Fruit fly (Drosophila melanogaster) whole organism, embryonic: Measurements from ENCODE around the gene tipE.

ENCODE experiments used
- Awh ChIP-seq: fragments of 200-800 bp; sonication (Bioruptor generic); IDR thresholded peaks from 2 replicates; pipeline ENCODE4, ENCODE4 v1.3.6; 2022; ENCODE audit warnings: missing biosample characterization, missing genetic modification characterization
- Bgb ChIP-seq: fragments of 200-800 bp; sonication (Bioruptor generic); IDR thresholded peaks from 2 replicates; pipeline ENCODE4 v1.3.6; 2022; ENCODE audit warnings: missing biosample characterization, missing genetic modification characterization; ENCODE audit not compliant: partially characterized antibody
- CG14050 ChIP-seq: fragments of 200-800 bp; sonication (Bioruptor generic); IDR thresholded peaks from 3 replicates; pipeline ENCODE4 v1.3.6; 2022; ENCODE audit warnings: missing biosample characterization, missing genetic modification characterization
- CG15514 ChIP-seq: fragments of 200-800 bp; sonication (Bioruptor generic); optimal IDR thresholded peaks from 3 replicates; lab custom pipeline; 2017; ENCODE audit warnings: missing biosample characterization, missing genetic modification characterization, mild to moderate bottlenecking, moderate library complexity, missing genetic modification reagents
- CG16779 ChIP-seq: fragments of 200-800 bp; sonication (Bioruptor generic); IDR thresholded peaks from 2 replicates; pipeline ENCODE4 v1.3.6; 2022; ENCODE audit warnings: missing biosample characterization, missing genetic modification characterization
- CG17802 ChIP-seq: fragments of 200-800 bp; sonication (Bioruptor generic); optimal IDR thresholded peaks from 2 replicates; lab custom pipeline; 2018; ENCODE audit warnings: missing biosample characterization, mild to moderate bottlenecking, missing genetic modification characterization, moderate library complexity
- CG2889 ChIP-seq: fragments of 200-800 bp; sonication (Bioruptor generic); IDR thresholded peaks from 3 replicates; pipeline ENCODE4 v1.3.6; 2022; ENCODE audit warnings: missing biosample characterization, missing genetic modification characterization
- CG3281 ChIP-seq: fragments of 200-800 bp; sonication (Bioruptor generic); optimal IDR thresholded peaks from 3 replicates; lab custom pipeline; 2017; ENCODE audit warnings: missing biosample characterization, mild to moderate bottlenecking, missing genetic modification characterization
- CG33213 ChIP-seq: fragments of 200-800 bp; sonication (Bioruptor generic); optimal IDR thresholded peaks from 3 replicates; lab custom pipeline; 2016; ENCODE audit warnings: missing biosample characterization, missing genetic modification characterization
- CG34376 ChIP-seq: fragments of 200-800 bp; sonication (Bioruptor generic); optimal IDR thresholded peaks from 2 replicates; lab custom pipeline; 2018; ENCODE audit warnings: missing biosample characterization, mild to moderate bottlenecking, missing genetic modification characterization
- CG4730 ChIP-seq: fragments of 200-800 bp; sonication (Bioruptor generic); IDR thresholded peaks from 2 replicates; pipeline ENCODE4 v1.3.6; 2022; ENCODE audit warnings: missing biosample characterization, missing genetic modification characterization
- CG6683 ChIP-seq: fragments of 200-800 bp; sonication (Bioruptor generic); optimal IDR thresholded peaks from 2 replicates; lab custom pipeline; 2017; ENCODE audit warnings: missing biosample characterization, mild to moderate bottlenecking, missing genetic modification characterization, missing genetic modification reagents
- CG8944 ChIP-seq: fragments of 200-800 bp; sonication (Bioruptor generic); optimal IDR thresholded peaks from 3 replicates; lab custom pipeline; 2016; ENCODE audit warnings: missing biosample characterization, missing genetic modification characterization
- D19B ChIP-seq: fragments of 200-800 bp; sonication (Bioruptor generic); optimal IDR thresholded peaks from 2 replicates; lab custom pipeline; 2017; ENCODE audit warnings: missing biosample characterization, mild to moderate bottlenecking, missing genetic modification characterization
- Deaf1 ChIP-seq: fragments of 200-800 bp; optimal IDR thresholded peaks from 3 replicates; lab custom pipeline; 2019; ENCODE audit warnings: missing biosample characterization, mild to moderate bottlenecking, missing genetic modification characterization, moderate library complexity
- HLH3B ChIP-seq: fragments of 200-800 bp; sonication (Bioruptor generic); IDR thresholded peaks from 2 replicates; pipeline ENCODE4 v1.3.6; 2022; ENCODE audit warnings: missing biosample characterization, missing genetic modification characterization
- HLH54F ChIP-seq: fragments of 200-800 bp; sonication (Bioruptor generic); optimal IDR thresholded peaks from 3 replicates; lab custom pipeline; 2016; ENCODE audit warnings: missing biosample characterization, missing genetic modification characterization
- Hr51 ChIP-seq, 2 experiments: fragments of 200-800 bp; sonication (Bioruptor generic); optimal IDR thresholded peaks; 2 replicates in 1 of 2; 3 replicates in 1 of 2; lab custom pipeline; 2016 to 2018; ENCODE audit warnings: missing biosample characterization in 2 of 2, missing genetic modification characterization in 2 of 2, mild to moderate bottlenecking in 1 of 2, moderate library complexity in 1 of 2
- MBD-R2 ChIP-seq: fragments of 200-800 bp; sonication (Bioruptor generic); IDR thresholded peaks from 2 replicates; pipeline ENCODE4 v1.3.6; 2022; ENCODE audit warnings: missing biosample characterization, missing genetic modification characterization
- Mad ChIP-seq: fragments of 200-800 bp; sonication (Bioruptor generic); optimal IDR thresholded peaks from 2 replicates; lab custom pipeline; 2016; ENCODE audit warnings: missing biosample characterization, missing genetic modification characterization
- Med ChIP-seq: fragments of 200-800 bp; sonication (Bioruptor generic); peaks from one replicate; lab custom pipeline; 2016; ENCODE audit warnings: missing biosample characterization, missing genetic modification characterization, mild to moderate bottlenecking, inconsistent platforms, moderate library complexity
- Meics ChIP-seq: fragments of 200-800 bp; sonication (Bioruptor generic); optimal IDR thresholded peaks from 2 replicates; lab custom pipeline; 2017; ENCODE audit warnings: missing biosample characterization, mild to moderate bottlenecking, missing genetic modification characterization
- Mes4 ChIP-seq: fragments of 200-800 bp; sonication (Bioruptor generic); optimal IDR thresholded peaks from 2 replicates; lab custom pipeline; 2016; ENCODE audit warnings: missing biosample characterization, missing genetic modification characterization
- Mrtf ChIP-seq: fragments of 200-800 bp; sonication (Bioruptor generic); IDR thresholded peaks from 3 replicates; pipeline ENCODE4 v1.3.6; 2022; ENCODE audit warnings: missing biosample characterization, missing genetic modification characterization
- Optix ChIP-seq: fragments of 200-800 bp; sonication (Bioruptor generic); IDR thresholded peaks from 3 replicates; pipeline ENCODE4 v1.3.6; 2022; ENCODE audit warnings: missing biosample characterization, missing genetic modification characterization
- Scr ChIP-seq: fragments of 200-800 bp; sonication (Bioruptor generic); IDR thresholded peaks from 2 replicates; pipeline ENCODE4 v1.3.6; 2022; ENCODE audit warnings: missing biosample characterization, missing genetic modification characterization; ENCODE audit not compliant: partially characterized antibody
- Xbp1 ChIP-seq: fragments of 200-800 bp; sonication (Bioruptor generic); optimal IDR thresholded peaks from 3 replicates; lab custom pipeline; 2016; ENCODE audit warnings: missing biosample characterization, mild to moderate bottlenecking, missing genetic modification characterization
- abd-A ChIP-seq: fragments of 200-800 bp; sonication (Bioruptor generic); optimal IDR thresholded peaks from 3 replicates; lab custom pipeline; 2019; ENCODE audit warnings: missing biosample characterization, mild to moderate bottlenecking, missing genetic modification characterization, moderate library complexity
- chinmo ChIP-seq: fragments of 200-800 bp; sonication (Bioruptor generic); IDR thresholded peaks from 4 replicates; pipeline ENCODE4 v1.3.6; 2022; ENCODE audit warnings: missing biosample characterization, missing genetic modification characterization; ENCODE audit not compliant: partially characterized antibody
- crol ChIP-seq: fragments of 200-800 bp; sonication (Bioruptor generic); IDR thresholded peaks from 2 replicates; pipeline ENCODE4 v1.3.6; 2022; ENCODE audit warnings: missing biosample characterization, missing genetic modification characterization
- dm ChIP-seq: fragments of 200-800 bp; sonication (Bioruptor generic); optimal IDR thresholded peaks from 3 replicates; lab custom pipeline; 2016; ENCODE audit warnings: missing biosample characterization, missing genetic modification characterization
- ewg ChIP-seq: fragments of 200-800 bp; sonication (Bioruptor generic); optimal IDR thresholded peaks from 3 replicates; lab custom pipeline; 2017; ENCODE audit warnings: mild to moderate bottlenecking, missing biosample characterization, missing genetic modification reagents, missing genetic modification characterization
- gt ChIP-seq: fragments of 200-800 bp; sonication (Bioruptor generic); IDR thresholded peaks from 2 replicates; pipeline ENCODE4 v1.3.6; 2022; ENCODE audit warnings: missing biosample characterization, missing genetic modification characterization
- ham ChIP-seq: fragments of 200-800 bp; sonication (Bioruptor generic); IDR thresholded peaks from 2 replicates; pipeline ENCODE4 v1.3.6; 2022; ENCODE audit warnings: missing biosample characterization, missing genetic modification characterization
- jigr1 ChIP-seq: fragments of 200-800 bp; sonication (Bioruptor generic); IDR thresholded peaks from 3 replicates; pipeline ENCODE4 v1.3.6; 2022; ENCODE audit warnings: missing biosample characterization, missing genetic modification characterization
- kay ChIP-seq: fragments of 200-800 bp; sonication (Bioruptor generic); optimal IDR thresholded peaks from 2 replicates; lab custom pipeline; 2016; ENCODE audit warnings: missing biosample characterization, missing genetic modification characterization
- knrl ChIP-seq: fragments of 200-800 bp; sonication (Bioruptor generic); IDR thresholded peaks from 3 replicates; pipeline ENCODE4 v1.3.6; 2022; ENCODE audit warnings: missing biosample characterization, missing genetic modification characterization; ENCODE audit not compliant: partially characterized antibody
- nerfin-1 ChIP-seq: fragments of 200-800 bp; sonication (Bioruptor generic); optimal IDR thresholded peaks from 3 replicates; lab custom pipeline; 2019; ENCODE audit warnings: missing biosample characterization, mild to moderate bottlenecking, missing genetic modification characterization, moderate library complexity
- onecut ChIP-seq: fragments of 200-800 bp; sonication (Bioruptor generic); IDR thresholded peaks from 2 replicates; pipeline ENCODE4 v1.3.6; 2022; ENCODE audit warnings: missing biosample characterization, missing genetic modification characterization
- pan ChIP-seq, 4 experiments: fragments of >200 bp in 3 of 4; fragments of 200-800 bp in 1 of 4; sonication (Bioruptor generic) in 1 of 4; optimal IDR thresholded peaks in 3 of 4; IDR thresholded peaks in 1 of 4; 2 replicates each; pipeline versions ENCODE4 v1.3.6 to Lab custom; 2017 to 2022; ENCODE audit warnings: missing biosample characterization in 2 of 4, missing genetic modification characterization in 2 of 4, mixed read lengths in 1 of 4
- rib ChIP-seq: fragments of 200-800 bp; sonication (Bioruptor generic); IDR thresholded peaks from 2 replicates; pipeline ENCODE4 v1.3.6; 2022; ENCODE audit warnings: missing biosample characterization, missing genetic modification characterization
- run ChIP-seq: fragments of 200-800 bp; sonication (Bioruptor generic); optimal IDR thresholded peaks from 3 replicates; lab custom pipeline; 2018; ENCODE audit warnings: missing biosample characterization, mild to moderate bottlenecking, missing genetic modification characterization
- scrt ChIP-seq: fragments of 200-800 bp; sonication (Bioruptor generic); optimal IDR thresholded peaks from 2 replicates; lab custom pipeline; 2018; ENCODE audit warnings: missing biosample characterization, mild to moderate bottlenecking, missing genetic modification characterization, moderate library complexity
- seq ChIP-seq: fragments of 200-800 bp; sonication (Bioruptor generic); IDR thresholded peaks from 2 replicates; pipeline ENCODE4 v1.3.6; 2022; ENCODE audit warnings: missing biosample characterization, missing genetic modification characterization
- sim ChIP-seq: fragments of 200-800 bp; sonication (Bioruptor generic); IDR thresholded peaks from 2 replicates; pipeline ENCODE4 v1.3.6; 2022; ENCODE audit warnings: missing biosample characterization, missing genetic modification characterization
- ssp ChIP-seq: fragments of 200-800 bp; sonication (Bioruptor generic); IDR thresholded peaks from 2 replicates; pipeline ENCODE4 v1.3.6; 2022; ENCODE audit warnings: missing biosample characterization, missing genetic modification characterization
- vvl ChIP-seq: fragments of 200-800 bp; sonication (Bioruptor generic); IDR thresholded peaks from 2 replicates; pipeline ENCODE4 v1.3.6; 2022; ENCODE audit warnings: missing biosample characterization, missing genetic modification characterization
- yki ChIP-seq: fragments of >200 bp; optimal IDR thresholded peaks from 3 replicates; lab custom pipeline; 2018
- z ChIP-seq: fragments of 200-800 bp; sonication (Bioruptor generic); IDR thresholded peaks from 3 replicates; pipeline ENCODE4 v1.3.6; 2022; ENCODE audit warnings: missing biosample characterization, missing genetic modification characterization

tipE gene

dm6 chr3L:4185259-4185658 lies 3.0 kb upstream of the tipE start (continued):
- TF ChIP-seq ewg (GFP tag; lab: Kevin White, UChicago) (peak; percentile 94), CG2889 (no peak), CG14050 (GFP tag; lab: Robert Waterston, UW) (no peak), Awh (no peak), HLH54F (GFP tag; lab: Kevin White, UChicago) (no peak), run (tag; lab: Kevin White, UChicago) (no peak), vvl (GFP tag; lab: Robert Waterston, UW) (no peak), CG3281 (GFP tag; lab: Kevin White, UChicago) (no peak), sim (GFP tag; lab: Robert Waterston, UW) (no peak), CG6683 (GFP tag; lab: Kevin White, UChicago) (no peak), z (GFP tag; lab: Robert Waterston, UW) (no peak), Bgb (GFP tag; lab: Robert Waterston, UW) (peak; percentile 19; the same call in 1 of the 2 replicates), scrt (GFP tag; lab: Kevin White, UChicago) (peak; percentile 0), ham (GFP tag; lab: Robert Waterston, UW) (no peak), Deaf1 (tag; lab: Kevin White, UChicago) (peak; percentile 80), kay (GFP tag; lab: Kevin White, UChicago) (no peak), Xbp1 (GFP tag; lab: Kevin White, UChicago) (no peak), seq (GFP tag; lab: Robert Waterston, UW) (0 out of 2 replicates have a peak, but pooled peaks have one; percentile 29), CG4730 (no peak), knrl (GFP tag; lab: Robert Waterston, UW) (no peak), CG17802 (no peak), Meics (no peak), Mrtf (GFP tag; lab: Robert Waterston, UW) (no peak), onecut (GFP tag; lab: Robert Waterston, UW) (peak; percentile 98), gt (no peak), Mad (GFP tag; lab: Kevin White, UChicago) (peak; percentile 30), Optix (no peak), jigr1 (GFP tag; lab: Robert Waterston, UW) (no peak), CG33213 (no peak), CG34376 (no peak), Mes4 (GFP tag; lab: Kevin White, UChicago) (no peak), Med (GFP tag; lab: Kevin White, UChicago) (peak; percentile 49), rib (GFP tag; lab: Robert Waterston, UW) (0 out of 2 replicates have a peak, but pooled peaks have one; percentile 30), D19B (GFP tag; lab: Kevin White, UChicago) (no peak), nerfin-1 (tag; lab: Kevin White, UChicago) (peak; percentile 78), ssp (GFP tag; lab: Robert Waterston, UW) (no peak), yki (no peak), Scr (GFP tag; lab: Robert Waterston, UW) (0 out of 2 replicates have a peak, but pooled peaks have one; percentile 14), MBD-R2 (0 out of 2 replicates have a peak, but pooled peaks have one; percentile 13), chinmo (GFP tag; lab: Robert Waterston, UW) (0 out of 4 replicates have a peak, but pooled peaks have one; percentile 25), abd-A (tag; lab: Kevin White, UChicago) (peak; percentile 77), CG15514 (GFP tag; lab: Kevin White, UChicago) (peak; percentile 39), crol (peak; percentile 86), Hr51 (GFP tag; optimal IDR thresholded peaks at IDR 0.05; lab: Kevin White, UChicago) (no peak), CG16779 (GFP tag; lab: Robert Waterston, UW) (no peak), CG8944 (GFP tag; lab: Kevin White, UChicago) (no peak), pan (optimal IDR thresholded peaks at IDR 0.05; lab: Kevin White, UChicago) (no peak), pan (GFP tag; optimal IDR thresholded peaks at IDR 0.05 in 1 of 2, IDR thresholded peaks at IDR 0.05 in 1 of 2) (no peak), HLH3B (no peak), dm (GFP tag; lab: Kevin White, UChicago) (no peak)
